Fruit fly (Drosophila melanogaster) whole organism, pupa: ENCODE measurements around the gene Edem1.

Experiments
- CG10348 ChIP-seq: fragments of 200-800 bp; sonication (Bioruptor generic); IDR thresholded peaks from 2 replicates; pipeline ENCODE4 v1.3.6; 2022; ENCODE audit warnings: missing biosample characterization, missing genetic modification characterization
- CG12605 ChIP-seq: fragments of 200-800 bp; sonication (Bioruptor generic); IDR thresholded peaks from 2 replicates; pipeline ENCODE4 v1.3.6; 2022; ENCODE audit warnings: missing biosample characterization, missing genetic modification characterization
- CG13204 ChIP-seq: fragments of 200-800 bp; sonication (Bioruptor generic); optimal IDR thresholded peaks from 2 replicates; lab custom pipeline; 2018; ENCODE audit warnings: missing biosample characterization, mild to moderate bottlenecking, missing genetic modification characterization, moderate library complexity
- CG14655 ChIP-seq: fragments of 200-800 bp; sonication (Bioruptor generic); optimal IDR thresholded peaks from 3 replicates; lab custom pipeline; 2017; ENCODE audit warnings: mild to moderate bottlenecking, missing biosample characterization, missing genetic modification reagents, missing genetic modification characterization
- CG15710 ChIP-seq: fragments of 200-800 bp; sonication (Bioruptor generic); optimal IDR thresholded peaks from 2 replicates; lab custom pipeline; 2018; ENCODE audit warnings: missing biosample characterization, mild to moderate bottlenecking, missing genetic modification characterization, moderate library complexity
- CG17806 ChIP-seq: fragments of 200-800 bp; sonication (Bioruptor generic); optimal IDR thresholded peaks from 2 replicates; lab custom pipeline; 2018; ENCODE audit warnings: missing biosample characterization, mild to moderate bottlenecking, missing genetic modification characterization, moderate library complexity
- CG32121 ChIP-seq: fragments of 200-800 bp; sonication (Bioruptor generic); IDR thresholded peaks from 2 replicates; pipeline ENCODE4 v1.3.6; 2022; ENCODE audit warnings: missing biosample characterization, missing genetic modification characterization
- CG34367 ChIP-seq: fragments of 200-800 bp; sonication (Bioruptor generic); optimal IDR thresholded peaks from 2 replicates; lab custom pipeline; 2018; ENCODE audit warnings: missing biosample characterization, mild to moderate bottlenecking, missing genetic modification characterization
- CG4496 ChIP-seq: fragments of 200-800 bp; sonication (Bioruptor generic); IDR thresholded peaks from 3 replicates; pipeline ENCODE4 v1.3.6; 2022; ENCODE audit warnings: missing biosample characterization, missing genetic modification characterization
- CG8159 ChIP-seq: fragments of 200-800 bp; sonication (Bioruptor generic); optimal IDR thresholded peaks from 3 replicates; lab custom pipeline; 2018; ENCODE audit warnings: missing biosample characterization, mild to moderate bottlenecking, missing genetic modification characterization, moderate library complexity
- CG8301 ChIP-seq: fragments of 200-800 bp; sonication (Bioruptor generic); optimal IDR thresholded peaks from 2 replicates; lab custom pipeline; 2018; ENCODE audit warnings: missing biosample characterization, mild to moderate bottlenecking, missing genetic modification characterization
- CG9948 ChIP-seq: fragments of 200-800 bp; sonication (Bioruptor generic); optimal IDR thresholded peaks from 2 replicates; lab custom pipeline; 2018; ENCODE audit warnings: missing biosample characterization, mild to moderate bottlenecking, missing genetic modification characterization, moderate library complexity
- D1 ChIP-seq: fragments of 200-800 bp; sonication (Bioruptor generic); optimal IDR thresholded peaks from 2 replicates; lab custom pipeline; 2018; ENCODE audit warnings: missing biosample characterization, mild to moderate bottlenecking, missing genetic modification characterization, moderate library complexity
- EcR ChIP-seq: fragments of 200-800 bp; sonication (Bioruptor generic); optimal IDR thresholded peaks from 3 replicates; lab custom pipeline; 2019; ENCODE audit warnings: missing biosample characterization, missing genetic modification characterization, mild to moderate bottlenecking, moderate library complexity, missing genetic modification reagents
- Ets98B ChIP-seq: fragments of 200-800 bp; sonication (Bioruptor generic); IDR thresholded peaks from 2 replicates; pipeline ENCODE4 v1.3.6; 2022; ENCODE audit warnings: missing biosample characterization, missing genetic modification characterization
- Pif1A ChIP-seq: fragments of 200-800 bp; sonication (Bioruptor generic); optimal IDR thresholded peaks from 3 replicates; lab custom pipeline; 2016; ENCODE audit warnings: missing biosample characterization, missing genetic modification characterization
- Pif1B ChIP-seq: fragments of 200-800 bp; sonication (Bioruptor generic); optimal IDR thresholded peaks from 3 replicates; lab custom pipeline; 2016; ENCODE audit warnings: missing biosample characterization, missing genetic modification characterization
- Snoo ChIP-seq: fragments of 200-800 bp; sonication (Bioruptor generic); optimal IDR thresholded peaks from 3 replicates; lab custom pipeline; 2017; ENCODE audit warnings: missing biosample characterization, mild to moderate bottlenecking, missing genetic modification characterization, inconsistent platforms
- fd96Ca ChIP-seq: fragments of 200-800 bp; sonication (Bioruptor generic); IDR thresholded peaks from 3 replicates; pipeline ENCODE4 v1.3.6; 2022; ENCODE audit warnings: missing biosample characterization, missing genetic modification characterization
- gl ChIP-seq: fragments of 200-800 bp; sonication (Bioruptor generic); optimal IDR thresholded peaks from 2 replicates; lab custom pipeline; 2018; ENCODE audit warnings: missing biosample characterization, mild to moderate bottlenecking, missing genetic modification characterization
- rn ChIP-seq: fragments of 200-800 bp; sonication (Bioruptor generic); IDR thresholded peaks from 2 replicates; pipeline ENCODE4 v1.3.6; 2022; ENCODE audit warnings: missing biosample characterization, missing genetic modification characterization

Edem1 gene

dm6 chrX:1948508-1949065 lies 40.0 kb upstream of the Edem1 start:
- peak; percentile 93 for TF ChIP-seq Pif1A (GFP tag; lab: Kevin White, UChicago)
- TF ChIP-seq gl, result peak; percentile 69
- TF ChIP-seq EcR (GFP tag; lab: Kevin White, UChicago), result no peak
- TF ChIP-seq CG34367, result peak; percentile 91
- TF ChIP-seq CG4496 (GFP tag; lab: Robert Waterston, UW), result peak; percentile 98
- TF ChIP-seq CG8301 (tag; lab: Kevin White, UChicago), result peak; percentile 95
- peak; percentile 99 for TF ChIP-seq CG8159 (tag; lab: Kevin White, UChicago)
- TF ChIP-seq CG15710, result peak; percentile 86
- peak; percentile 93 for TF ChIP-seq Pif1B (GFP tag; lab: Kevin White, UChicago)
- peak; percentile 66 for TF ChIP-seq CG13204 (GFP tag; lab: Kevin White, UChicago)
- no peak for TF ChIP-seq CG10348 (GFP tag; lab: Robert Waterston, UW)
- peak; percentile 96 for TF ChIP-seq CG12605
- peak; percentile 95 for TF ChIP-seq CG14655 (GFP tag; lab: Kevin White, UChicago)
- TF ChIP-seq CG17806 (tag; lab: Kevin White, UChicago), result peak; percentile 88
- peak; percentile 90 for TF ChIP-seq Snoo
- TF ChIP-seq rn, result peak; percentile 84
- TF ChIP-seq CG32121 (GFP tag; lab: Robert Waterston, UW), result peak; percentile 94
- TF ChIP-seq CG9948, result peak; percentile 85
- peak; percentile 94 for TF ChIP-seq Ets98B (GFP tag; lab: Robert Waterston, UW)
- TF ChIP-seq fd96Ca, result peak; percentile 97
- TF ChIP-seq D1 (tag; lab: Kevin White, UChicago), result peak; percentile 44
- TF ChIP-seq, all 21 proteins: peak for 19

dm6 chrX:1947900-1948374 lies 39.3 kb upstream of the Edem1 start:
- TF ChIP-seq CG12605 (no peak), Ets98B (GFP tag; lab: Robert Waterston, UW) (no peak), CG15710 (peak; percentile 5), D1 (tag; lab: Kevin White, UChicago) (no peak), CG13204 (GFP tag; lab: Kevin White, UChicago) (peak; percentile 26), Snoo (no peak), EcR (GFP tag; lab: Kevin White, UChicago) (peak; percentile 100), CG32121 (GFP tag; lab: Robert Waterston, UW) (no peak), CG17806 (tag; lab: Kevin White, UChicago) (no peak), gl (peak; percentile 10), Pif1A (GFP tag; lab: Kevin White, UChicago) (peak; percentile 40), CG8159 (tag; lab: Kevin White, UChicago) (no peak), CG10348 (GFP tag; lab: Robert Waterston, UW) (no peak), CG34367 (no peak)
- TF ChIP-seq, all 21 proteins: peak for 5

dm6 chrX:1947178-1947872 lies 38.7 kb upstream of the Edem1 start:
- TF ChIP-seq CG8301 (tag; lab: Kevin White, UChicago), result peak; percentile 98
- peak; percentile 97 for TF ChIP-seq CG12605
- peak; percentile 99 for TF ChIP-seq CG14655 (GFP tag; lab: Kevin White, UChicago)
- TF ChIP-seq CG15710, result peak; percentile 97
- peak; percentile 97 for TF ChIP-seq CG17806 (tag; lab: Kevin White, UChicago)
- TF ChIP-seq Ets98B (GFP tag; lab: Robert Waterston, UW), result peak; percentile 98
- TF ChIP-seq EcR (GFP tag; lab: Kevin White, UChicago), result peak; percentile 96
- peak; percentile 99 for TF ChIP-seq Pif1A (GFP tag; lab: Kevin White, UChicago)
- peak; percentile 94 for TF ChIP-seq D1 (tag; lab: Kevin White, UChicago)
- peak; percentile 92 for TF ChIP-seq gl
- TF ChIP-seq fd96Ca, result peak; percentile 99
- TF ChIP-seq CG34367, result peak; percentile 97
- peak; percentile 99 for TF ChIP-seq CG4496 (GFP tag; lab: Robert Waterston, UW)
- peak; percentile 98 for TF ChIP-seq CG9948
- peak; percentile 98 for TF ChIP-seq Pif1B (GFP tag; lab: Kevin White, UChicago)
- peak; percentile 98 for TF ChIP-seq Snoo
- TF ChIP-seq CG13204 (GFP tag; lab: Kevin White, UChicago), result peak; percentile 93
- TF ChIP-seq rn, result peak; percentile 95
- peak; percentile 96 for TF ChIP-seq CG8159 (tag; lab: Kevin White, UChicago)
- peak; percentile 65 for TF ChIP-seq CG10348 (GFP tag; lab: Robert Waterston, UW)
- peak; percentile 98 for TF ChIP-seq CG32121 (GFP tag; lab: Robert Waterston, UW)

dm6 chrX:1945241-1945640 lies 36.6 kb upstream of the Edem1 start:
- no peak for TF ChIP-seq CG4496 (GFP tag; lab: Robert Waterston, UW)
- TF ChIP-seq EcR (GFP tag; lab: Kevin White, UChicago), result peak; percentile 95

DNA sequence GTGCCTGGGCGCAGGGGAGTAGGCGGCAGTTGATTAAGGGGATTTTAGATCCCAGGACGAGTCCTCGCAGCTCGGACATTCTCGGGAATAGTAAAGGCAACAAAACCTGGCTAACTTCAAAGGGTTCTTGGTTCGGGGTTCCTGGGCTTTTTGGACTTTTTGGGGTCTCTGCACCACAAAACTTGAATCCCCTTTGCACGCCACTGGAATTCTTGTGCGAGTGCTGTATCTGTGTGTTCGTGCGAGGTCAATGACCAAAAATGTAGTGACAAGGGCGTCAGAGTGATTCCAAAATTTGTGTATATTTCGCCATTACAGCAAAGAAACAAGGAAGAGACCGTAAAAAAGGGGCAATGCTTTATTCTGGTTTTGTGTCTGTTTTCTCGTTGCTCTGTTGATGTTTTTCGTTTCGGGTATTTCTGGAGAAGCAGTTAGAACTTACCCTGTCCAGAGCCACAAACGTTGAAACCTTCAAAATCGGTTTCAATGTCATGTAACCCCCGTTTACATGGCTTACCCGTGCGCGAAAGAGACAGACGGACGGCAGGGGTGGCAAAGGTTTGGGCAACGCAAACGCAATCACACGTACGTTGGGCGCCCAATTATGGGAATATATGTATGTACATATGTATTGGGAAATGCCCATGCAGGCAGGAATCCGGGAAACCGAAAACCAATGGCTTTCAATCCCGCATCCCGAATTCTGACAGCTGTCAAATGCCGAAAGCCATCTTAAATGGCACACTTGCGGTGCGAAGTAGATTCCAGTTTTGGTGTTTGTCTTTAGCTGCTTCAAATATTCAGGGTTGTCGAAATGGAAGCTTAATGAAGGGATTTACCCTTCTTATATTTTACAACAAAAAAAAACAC lies 35.9 kb upstream of the Edem1 start:
- TF ChIP-seq EcR (GFP tag; lab: Kevin White, UChicago) (no peak), fd96Ca (peak; percentile 58; the same call in 1 of the 3 replicates), CG9948 (peak; percentile 5), CG4496 (GFP tag; lab: Robert Waterston, UW) (no peak), CG32121 (GFP tag; lab: Robert Waterston, UW) (no peak), CG8159 (tag; lab: Kevin White, UChicago) (peak; percentile 30), CG8301 (tag; lab: Kevin White, UChicago) (peak; percentile 17), Snoo (peak; percentile 65), Ets98B (GFP tag; lab: Robert Waterston, UW) (no peak), CG10348 (GFP tag; lab: Robert Waterston, UW) (no peak), CG12605 (no peak), CG14655 (GFP tag; lab: Kevin White, UChicago) (no peak), CG34367 (no peak), rn (no peak), gl (no peak), D1 (tag; lab: Kevin White, UChicago) (no peak), Pif1B (GFP tag; lab: Kevin White, UChicago) (no peak), CG15710 (peak; percentile 4), CG13204 (GFP tag; lab: Kevin White, UChicago) (no peak), Pif1A (GFP tag; lab: Kevin White, UChicago) (no peak), CG17806 (tag; lab: Kevin White, UChicago) (peak; percentile 26)
